Worm (Caenorhabditis elegans) whole organism, L1 larva: ENCODE data around the gene F58H1.7.

Source experiments
- C16A3.4 ChIP-seq: fragments of 150-350 bp; optimal IDR thresholded peaks from 2 replicates; lab custom pipeline; 2014; ENCODE audit warnings: missing biosample characterization, missing genetic modification characterization
- F16B12.6 ChIP-seq: fragments of 150-350 bp; optimal IDR thresholded peaks from 2 replicates; lab custom pipeline; 2014; ENCODE audit warnings: missing biosample characterization, missing genetic modification characterization
- Y116A8C.19 ChIP-seq: sonication (generic microtip); optimal IDR thresholded peaks from 2 replicates; lab custom pipeline; 2016; ENCODE audit warnings: missing compliant biosample characterization, missing genetic modification characterization, borderline replicate concordance
- alr-1 ChIP-seq: fragments of 200-800 bp; sonication (Bioruptor generic); optimal IDR thresholded peaks from 2 replicates; lab custom pipeline; 2018; ENCODE audit warnings: borderline replicate concordance, mild to moderate bottlenecking, missing genetic modification characterization, missing compliant biosample characterization
- blmp-1 ChIP-seq: fragments of 150-350 bp; optimal IDR thresholded peaks from 2 replicates; lab custom pipeline; 2014; ENCODE audit warnings: missing biosample characterization, missing genetic modification characterization
- ceh-63 ChIP-seq: fragments of 200-800 bp; sonication (Bioruptor generic); optimal IDR thresholded peaks from 2 replicates; lab custom pipeline; 2018; ENCODE audit warnings: mild to moderate bottlenecking, missing genetic modification characterization, missing compliant biosample characterization
- ceh-8 ChIP-seq: fragments of 200-800 bp; sonication (Bioruptor generic); optimal IDR thresholded peaks from 2 replicates; lab custom pipeline; 2018; ENCODE audit warnings: mild to moderate bottlenecking, missing genetic modification characterization, moderate library complexity, missing compliant biosample characterization
- ceh-82 ChIP-seq, 3 experiments: fragments of 150-350 bp in 1 of 3; sonication (generic microtip) in 2 of 3; optimal IDR thresholded peaks; 2 replicates each; lab custom pipeline; 2014 to 2017; ENCODE audit warnings: missing biosample characterization in 3 of 3, missing genetic modification characterization in 3 of 3
- egl-13 ChIP-seq: sonication (generic microtip); optimal IDR thresholded peaks from 2 replicates; lab custom pipeline; 2016; ENCODE audit warnings: missing genotype, missing genetic modification reagents, missing genetic modification characterization, missing compliant biosample characterization
- egl-27 ChIP-seq, 2 experiments: fragments of 150-350 bp in 1 of 2; sonication (generic microtip); optimal IDR thresholded peaks; 3 replicates each; lab custom pipeline; 2017 to 2018; ENCODE audit warnings: missing biosample characterization in 2 of 2, missing genetic modification characterization in 2 of 2, missing genetic modification reagents in 2 of 2
- fkh-10 ChIP-seq: sonication (generic microtip); optimal IDR thresholded peaks from 2 replicates; lab custom pipeline; 2017; ENCODE audit warnings: missing biosample characterization, missing genetic modification reagents, missing genetic modification characterization
- hlh-17 ChIP-seq: fragments of 200-800 bp; sonication (Bioruptor generic); optimal IDR thresholded peaks from 2 replicates; lab custom pipeline; 2018; ENCODE audit warnings: missing genetic modification characterization, mild to moderate bottlenecking, missing compliant biosample characterization, moderate library complexity, borderline replicate concordance
- hpl-2 ChIP-seq: fragments of 150-350 bp; optimal IDR thresholded peaks from 2 replicates; lab custom pipeline; 2014; ENCODE audit warnings: missing biosample characterization, missing genetic modification reagents, missing genetic modification characterization
- isw-1 ChIP-seq: fragments of 200-800 bp; sonication (Bioruptor generic); IDR thresholded peaks from 2 replicates; pipeline ENCODE4 v1.3.6; 2022; ENCODE audit warnings: missing genetic modification characterization, missing compliant biosample characterization
- jun-1 ChIP-seq: fragments of 150-350 bp; optimal IDR thresholded peaks from 2 replicates; lab custom pipeline; 2014; ENCODE audit warnings: missing biosample characterization, missing genetic modification reagents, missing genetic modification characterization
- lin-13 ChIP-seq: fragments of 150-350 bp; optimal IDR thresholded peaks from 2 replicates; lab custom pipeline; 2014; ENCODE audit warnings: missing biosample characterization, missing genetic modification reagents, missing genetic modification characterization
- lin-15B ChIP-seq: fragments of 150-350 bp; sonication (generic microtip); optimal IDR thresholded peaks from 3 replicates; lab custom pipeline; 2014; ENCODE audit warnings: missing biosample characterization, missing genetic modification characterization
- lin-39 ChIP-seq: fragments of 150-350 bp; optimal IDR thresholded peaks from 2 replicates; lab custom pipeline; 2014; ENCODE audit warnings: missing biosample characterization, missing genetic modification reagents, missing genetic modification characterization
- mab-9 ChIP-seq: fragments of 200-800 bp; sonication (Bioruptor generic); IDR thresholded peaks from 2 replicates; pipeline ENCODE4 v1.3.6; 2022; ENCODE audit warnings: missing genetic modification reagents, missing genetic modification characterization, missing compliant biosample characterization
- mep-1 ChIP-seq: fragments of 150-350 bp; optimal IDR thresholded peaks from 2 replicates; lab custom pipeline; 2014; ENCODE audit warnings: missing biosample characterization, missing genetic modification characterization
- nhr-11 ChIP-seq: fragments of 150-350 bp; optimal IDR thresholded peaks from 2 replicates; lab custom pipeline; 2014; ENCODE audit warnings: missing biosample characterization, missing genetic modification characterization
- nhr-237 ChIP-seq: fragments of 150-350 bp; optimal IDR thresholded peaks from 2 replicates; lab custom pipeline; 2014; ENCODE audit warnings: missing biosample characterization, missing genetic modification characterization
- nhr-47 ChIP-seq: sonication (generic microtip); optimal IDR thresholded peaks from 2 replicates; lab custom pipeline; 2016; ENCODE audit warnings: mild to moderate bottlenecking, missing genetic modification characterization, moderate library complexity, missing compliant biosample characterization
- nhr-71 ChIP-seq: sonication (generic microtip); optimal IDR thresholded peaks from 2 replicates; lab custom pipeline; 2016; ENCODE audit warnings: mild to moderate bottlenecking, missing genetic modification characterization, moderate library complexity, missing compliant biosample characterization
- nhr-76 ChIP-seq: sonication (generic microtip); optimal IDR thresholded peaks from 2 replicates; lab custom pipeline; 2017; ENCODE audit warnings: missing biosample characterization, missing genetic modification characterization
- nhr-84 ChIP-seq: sonication (generic microtip); optimal IDR thresholded peaks from 2 replicates; lab custom pipeline; 2017; ENCODE audit warnings: missing biosample characterization, missing genetic modification characterization
- nhr-85 ChIP-seq: sonication (generic microtip); peaks from one replicate; lab custom pipeline; 2016; ENCODE audit warnings: missing genetic modification characterization, inconsistent platforms, missing compliant biosample characterization
- pqm-1 ChIP-seq: sonication (generic microtip); optimal IDR thresholded peaks from 3 replicates; lab custom pipeline; 2017; ENCODE audit warnings: missing biosample characterization, missing genetic modification characterization
- skn-1 ChIP-seq: fragments of 150-350 bp; optimal IDR thresholded peaks from 2 replicates; lab custom pipeline; 2014; ENCODE audit warnings: missing biosample characterization, missing genetic modification characterization
- snpc-4 ChIP-seq: fragments of 150-350 bp; optimal IDR thresholded peaks from 2 replicates; lab custom pipeline; 2014; ENCODE audit warnings: missing biosample characterization, missing genetic modification characterization
- snu-23 ChIP-seq: sonication (generic microtip); optimal IDR thresholded peaks from 2 replicates; lab custom pipeline; 2016; ENCODE audit warnings: missing genetic modification characterization, missing compliant biosample characterization
- unc-130 ChIP-seq: fragments of 150-350 bp; optimal IDR thresholded peaks from 2 replicates; lab custom pipeline; 2017; ENCODE audit warnings: missing biosample characterization, missing genetic modification characterization, inconsistent platforms
- unc-30 ChIP-seq: sonication (generic microtip); optimal IDR thresholded peaks from 2 replicates; lab custom pipeline; 2017; ENCODE audit warnings: missing biosample characterization, missing genetic modification characterization
- zag-1 ChIP-seq: fragments of 150-350 bp; optimal IDR thresholded peaks from 2 replicates; lab custom pipeline; 2014; ENCODE audit warnings: missing biosample characterization, missing genetic modification characterization

F58H1.7 gene

DNA sequence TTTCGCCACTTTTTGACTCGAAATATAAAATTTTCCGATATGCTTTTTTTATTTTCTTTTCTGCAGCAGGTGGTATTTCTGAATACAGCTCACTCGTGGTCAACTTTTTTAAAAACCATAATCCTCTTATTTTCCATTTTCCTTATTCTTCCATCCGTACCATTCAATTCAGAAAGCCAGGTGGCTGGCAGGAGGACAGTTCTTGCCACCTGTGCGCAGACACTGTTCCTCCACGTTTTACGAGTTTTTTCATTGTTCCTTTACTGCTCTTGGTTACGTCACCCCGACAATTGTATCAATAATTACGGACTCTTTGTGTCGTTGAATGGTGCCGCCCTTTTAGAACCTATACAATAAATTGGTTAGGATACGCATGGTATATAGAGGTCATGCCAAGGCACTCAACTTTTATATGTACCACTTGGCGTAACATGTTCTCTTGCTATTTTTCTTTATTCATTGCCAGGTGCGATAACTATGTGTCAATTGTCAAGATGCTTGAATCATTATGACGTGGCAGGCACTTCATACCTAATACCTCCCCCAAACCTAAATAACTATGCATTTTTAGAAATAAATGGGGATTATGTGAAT is 11.7 kb downstream of the F58H1.7 start:
- TF ChIP-seq nhr-85 (tag; lab: Kevin White, UChicago): peak; percentile 25
- TF ChIP-seq isw-1 (GFP tag; lab: Robert Waterston, UW): no peak
- TF ChIP-seq, all 84 proteins: peak for 1

DNA sequence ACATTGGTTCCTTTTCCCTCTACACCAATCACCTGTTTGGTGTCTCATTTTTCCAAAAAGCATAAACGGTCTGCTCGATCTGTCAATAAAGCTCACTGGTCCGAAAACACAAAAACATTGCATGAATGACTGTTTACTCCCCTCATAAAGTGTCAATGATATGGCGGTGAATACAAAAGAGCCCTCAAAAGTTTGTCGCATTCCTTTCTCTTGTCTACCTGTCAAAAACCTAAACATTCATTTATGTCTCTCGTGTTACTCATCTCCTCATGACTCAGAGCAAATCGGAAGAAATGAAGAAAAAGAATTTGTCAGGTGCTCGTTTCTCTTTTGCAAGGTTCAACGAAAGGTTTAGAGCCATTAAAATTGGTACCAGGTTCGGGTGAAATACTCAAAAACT is 13.4 kb downstream of the F58H1.7 start:
- TF ChIP-seq fkh-10 (GFP tag; lab: Kevin White, UChicago): no peak
- TF ChIP-seq nhr-11 (tag; lab: Kevin White, UChicago): no peak
- no peak for TF ChIP-seq Y116A8C.19
- TF ChIP-seq nhr-237 (tag; lab: Kevin White, UChicago): no peak
- no peak for TF ChIP-seq C16A3.4 (tag; lab: Kevin White, UChicago)
- TF ChIP-seq F16B12.6 (tag; lab: Kevin White, UChicago): no peak
- TF ChIP-seq nhr-76 (tag; lab: Kevin White, UChicago): no peak
- no peak for TF ChIP-seq snpc-4

DNA sequence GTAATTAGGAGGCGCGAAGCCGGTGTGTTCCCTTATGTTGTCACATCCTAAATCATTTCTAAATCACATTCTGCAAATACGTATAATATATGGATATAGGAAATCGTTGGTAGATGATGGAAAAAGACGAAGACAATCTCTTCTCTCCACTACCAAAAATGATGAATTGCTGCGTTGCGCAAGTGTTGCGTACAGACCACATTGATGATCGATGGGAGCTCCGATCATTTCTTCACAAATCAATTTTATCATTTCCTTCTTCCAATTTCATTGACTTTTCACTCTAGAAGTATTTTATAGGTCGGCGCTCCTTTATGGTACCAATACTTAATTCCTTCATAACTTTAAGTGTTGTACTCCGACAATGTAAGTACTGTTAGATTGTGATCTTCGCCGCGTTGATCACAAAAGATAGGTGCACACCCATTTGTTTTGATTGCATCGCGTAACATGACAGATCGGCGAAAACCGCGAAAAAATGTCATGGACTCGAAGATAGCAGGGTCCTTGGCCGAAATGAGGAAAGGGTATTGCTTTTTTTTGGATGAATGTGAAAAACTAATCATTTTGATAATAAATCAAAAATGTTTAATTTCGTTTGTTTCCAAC is 15.0 kb downstream of the F58H1.7 start:
- TF ChIP-seq Y116A8C.19: no peak
- TF ChIP-seq mep-1: no peak
- TF ChIP-seq ceh-82 (tag; optimal IDR thresholded peaks at IDR 0.05; lab: Kevin White, UChicago): no peak
- TF ChIP-seq blmp-1 (tag; lab: Kevin White, UChicago): peak; percentile 41
- TF ChIP-seq nhr-71 (tag; lab: Kevin White, UChicago): no peak
- TF ChIP-seq unc-130: no peak
- no peak for TF ChIP-seq ceh-63
- TF ChIP-seq nhr-85 (tag; lab: Kevin White, UChicago): peak; percentile 39
- TF ChIP-seq, all 84 proteins: peak for 2

DNA sequence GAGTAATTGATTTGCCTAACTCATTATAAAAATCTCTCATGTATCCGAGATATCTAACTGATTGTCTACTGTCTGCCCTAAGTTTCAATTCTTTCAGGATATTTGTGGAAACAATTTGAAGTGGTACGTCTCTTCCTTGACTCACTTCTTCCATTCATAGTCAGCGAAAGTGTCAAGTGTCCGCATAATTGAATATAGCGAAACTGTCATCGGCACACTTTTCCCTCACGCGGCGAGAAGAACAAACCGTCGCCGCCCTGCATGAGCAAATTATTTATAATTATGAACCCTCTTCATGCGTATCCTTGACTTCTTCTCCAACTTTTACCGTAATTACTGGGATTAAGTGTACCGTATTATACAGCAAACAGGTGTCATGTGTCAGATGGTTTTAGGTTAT is 16.0 kb downstream of the F58H1.7 start:
- peak; percentile 54 for TF ChIP-seq blmp-1 (tag; lab: Kevin White, UChicago)
- TF ChIP-seq snu-23 (GFP tag; lab: Kevin White, UChicago): no peak
- peak; percentile 59 for TF ChIP-seq nhr-85 (tag; lab: Kevin White, UChicago)

DNA sequence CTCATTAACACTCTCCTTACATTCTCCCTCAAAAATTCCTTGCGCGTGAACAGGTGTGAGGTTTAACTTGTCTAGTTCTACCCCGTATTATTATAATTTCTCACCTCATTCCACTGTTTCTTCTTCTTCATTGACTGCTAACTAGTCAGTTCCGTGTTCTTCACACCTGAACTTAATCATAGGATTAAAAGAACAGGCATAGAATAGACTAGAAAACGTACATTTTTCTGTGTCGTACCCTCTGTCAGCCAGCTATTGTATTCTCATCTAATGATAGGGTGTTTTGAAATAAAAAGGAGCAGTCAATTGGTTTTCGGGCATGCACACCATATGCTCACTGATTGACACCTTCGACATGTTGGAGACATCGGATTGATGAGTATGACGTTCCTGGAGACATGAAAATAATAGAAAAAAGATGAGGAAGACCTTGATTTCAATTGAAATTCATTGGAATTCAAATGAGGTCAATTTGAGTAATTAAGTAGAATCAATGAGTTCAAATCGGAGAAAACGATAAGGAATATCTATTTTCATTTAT is 17.1 kb downstream of the F58H1.7 start:
- TF ChIP-seq nhr-237 (tag; lab: Kevin White, UChicago) (no peak), egl-27 (tag; optimal IDR thresholded peaks at IDR 0.05; lab: Kevin White, UChicago) (no peak), ceh-8 (no peak), skn-1 (no peak)

DNA sequence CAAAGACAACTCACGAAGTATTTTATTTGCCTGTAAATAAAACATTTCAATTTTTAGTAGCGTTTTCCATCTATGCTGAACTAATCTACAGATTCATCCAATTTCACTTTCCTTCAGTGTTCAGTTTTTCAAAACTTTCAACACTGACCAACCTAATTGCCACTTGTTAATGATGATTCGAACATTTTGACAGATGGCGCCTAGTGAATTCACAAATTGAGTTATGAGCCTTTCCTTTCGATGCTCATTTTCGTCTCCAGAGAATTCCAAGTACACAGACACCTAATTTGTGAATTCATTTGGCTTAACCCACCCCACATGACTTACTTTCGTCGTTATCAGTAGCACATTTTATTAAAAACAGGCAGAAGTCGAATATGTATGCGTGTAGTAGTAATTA is 17.8 kb downstream of the F58H1.7 start:
- TF ChIP-seq ceh-8: peak; percentile 12
- TF ChIP-seq mab-9 (GFP tag; lab: Robert Waterston, UW): no peak

DNA sequence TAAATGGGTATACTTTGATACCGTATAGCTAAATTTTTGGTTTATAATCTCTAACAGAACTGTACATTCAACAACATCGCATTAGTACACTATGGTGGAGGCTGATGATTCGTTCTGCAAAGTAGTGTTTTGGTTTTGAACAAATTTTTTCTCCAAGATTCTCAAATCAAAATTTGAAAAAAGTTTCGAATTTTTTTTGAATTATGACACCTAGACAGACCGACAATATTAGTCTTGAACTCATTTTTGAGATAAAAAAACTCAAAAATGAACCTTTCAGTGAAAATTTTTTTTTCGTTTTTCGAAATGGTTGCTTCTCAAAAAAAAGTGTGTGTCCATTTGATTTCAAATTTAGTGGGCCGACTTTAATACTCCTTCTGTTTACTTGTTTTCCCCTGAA is 19.2 kb downstream of the F58H1.7 start:
- TF ChIP-seq pqm-1 (tag; lab: Kevin White, UChicago): no peak
- TF ChIP-seq mep-1: no peak
- TF ChIP-seq, all 84 proteins: peak for 0

DNA sequence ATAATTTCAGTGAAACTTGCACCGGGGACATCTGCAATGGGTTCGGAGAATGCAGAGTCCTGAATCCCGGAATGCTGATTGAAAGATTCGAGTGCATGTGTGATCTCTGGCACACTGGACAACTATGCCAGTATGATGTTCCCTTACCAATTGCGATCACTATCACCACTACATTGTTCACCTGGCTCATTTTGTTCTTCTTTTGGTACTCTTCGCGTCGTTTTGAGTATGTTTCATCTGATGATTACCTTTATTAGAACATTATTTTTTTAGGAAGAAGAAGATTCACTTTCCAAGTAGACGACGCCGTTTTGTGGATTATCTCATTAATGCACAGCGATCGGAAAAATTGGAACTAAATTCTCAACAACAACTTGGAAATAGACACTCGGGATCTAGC is 20.9 kb downstream of the F58H1.7 start:
- no peak for TF ChIP-seq lin-13 (GFP tag; lab: Kevin White, UChicago)
- no peak for TF ChIP-seq lin-39

DNA sequence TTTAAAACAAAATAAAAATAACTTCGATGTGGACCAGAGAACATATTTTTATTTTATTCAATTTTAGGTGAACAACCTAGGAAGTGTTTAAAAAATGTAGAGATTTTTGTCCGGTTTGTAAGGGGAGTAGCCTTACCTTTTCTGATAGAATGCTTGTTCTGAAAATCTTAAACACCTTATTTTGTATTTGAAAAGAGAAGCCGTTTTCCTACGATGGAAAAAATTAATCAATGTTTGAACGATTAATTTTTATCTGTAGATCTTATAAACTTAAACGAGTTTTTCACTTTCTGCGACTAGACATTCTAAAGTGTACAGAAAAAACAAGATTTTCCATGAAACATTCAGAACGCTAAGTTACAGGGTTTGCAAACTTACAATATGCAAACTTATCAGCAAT is 22.3 kb downstream of the F58H1.7 start, which contains the start of gene F58H1.6:
TSS of gene F58H1.6 (plus strand) at position 301 of the 400 bp plus-strand sequence.
- TF ChIP-seq alr-1 (tag; lab: Kevin White, UChicago): no peak
- TF ChIP-seq zag-1 (tag; lab: Kevin White, UChicago): no peak
- no peak for TF ChIP-seq nhr-71 (tag; lab: Kevin White, UChicago)
- no peak for TF ChIP-seq egl-13 (tag; lab: Kevin White, UChicago)
- no peak for TF ChIP-seq jun-1 (tag; lab: Kevin White, UChicago)
- TF ChIP-seq lin-15B: no peak
- no peak for TF ChIP-seq blmp-1 (tag; lab: Kevin White, UChicago)
- TF ChIP-seq hpl-2 (GFP tag; lab: Kevin White, UChicago): no peak
- no peak for TF ChIP-seq unc-130
- no peak for TF ChIP-seq unc-30 (tag; lab: Kevin White, UChicago)
- no peak for TF ChIP-seq hlh-17 (GFP tag; lab: Kevin White, UChicago)
- TF ChIP-seq nhr-47 (tag; lab: Kevin White, UChicago): no peak
- no peak for TF ChIP-seq pqm-1 (tag; lab: Kevin White, UChicago)
- TF ChIP-seq nhr-84: no peak
- TF ChIP-seq nhr-11 (tag; lab: Kevin White, UChicago): no peak
